Fruit fly (Drosophila melanogaster) whole organism, embryonic: ENCODE results near the gene Sfp33A4.

Experiments
- Abd-B ChIP-seq: fragments of 200-800 bp; sonication (Bioruptor generic); optimal IDR thresholded peaks from 2 replicates; lab custom pipeline; 2018; ENCODE audit warnings: missing biosample characterization, mild to moderate bottlenecking, missing genetic modification characterization, moderate library complexity
- CG10366 ChIP-seq: fragments of 200-800 bp; sonication (Bioruptor generic); IDR thresholded peaks from 2 replicates; pipeline ENCODE4 v1.3.6; 2022; ENCODE audit warnings: missing biosample characterization, missing genetic modification characterization
- CG1233 ChIP-seq: fragments of 200-800 bp; sonication (Bioruptor generic); optimal IDR thresholded peaks from 4 replicates; lab custom pipeline; 2018; ENCODE audit warnings: missing biosample characterization, mild to moderate bottlenecking, missing genetic modification characterization
- CG15514 ChIP-seq: fragments of 200-800 bp; sonication (Bioruptor generic); optimal IDR thresholded peaks from 3 replicates; lab custom pipeline; 2017; ENCODE audit warnings: missing biosample characterization, missing genetic modification characterization, mild to moderate bottlenecking, moderate library complexity, missing genetic modification reagents
- CG3163 ChIP-seq: fragments of 200-800 bp; sonication (Bioruptor generic); optimal IDR thresholded peaks from 3 replicates; lab custom pipeline; 2016; ENCODE audit warnings: missing biosample characterization, missing genetic modification characterization
- CG32767 ChIP-seq: fragments of 200-800 bp; sonication (Bioruptor generic); IDR thresholded peaks from 2 replicates; pipeline ENCODE4 v1.3.6; 2022; ENCODE audit warnings: missing biosample characterization, missing genetic modification characterization
- CG34422 ChIP-seq: fragments of 200-800 bp; sonication (Bioruptor generic); IDR thresholded peaks from 3 replicates; pipeline ENCODE4 v1.3.6; 2022; ENCODE audit warnings: missing biosample characterization, missing genetic modification characterization
- CG4282 ChIP-seq: fragments of 200-800 bp; sonication (Bioruptor generic); optimal IDR thresholded peaks from 2 replicates; lab custom pipeline; 2016; ENCODE audit warnings: missing biosample characterization, missing genetic modification characterization
- CG6254 ChIP-seq: fragments of 200-800 bp; sonication (Bioruptor generic); optimal IDR thresholded peaks from 3 replicates; lab custom pipeline; 2017; ENCODE audit warnings: mild to moderate bottlenecking, missing biosample characterization, missing genetic modification reagents, missing genetic modification characterization
- Dip3 ChIP-seq: fragments of 200-800 bp; sonication (Bioruptor generic); optimal IDR thresholded peaks from 3 replicates; lab custom pipeline; 2016; ENCODE audit warnings: missing biosample characterization, missing genetic modification characterization
- Drgx ChIP-seq: fragments of 200-800 bp; sonication (Bioruptor generic); IDR thresholded peaks from 2 replicates; pipeline ENCODE4 v1.3.6; 2022; ENCODE audit warnings: missing biosample characterization, missing genetic modification characterization
- E2f2 ChIP-seq: fragments of 200-800 bp; sonication (Bioruptor generic); IDR thresholded peaks from 2 replicates; pipeline ENCODE4 v1.3.6; 2022; ENCODE audit warnings: missing biosample characterization, missing genetic modification characterization
- ERR ChIP-seq: fragments of 200-800 bp; sonication (Bioruptor generic); optimal IDR thresholded peaks from 2 replicates; lab custom pipeline; 2016; ENCODE audit warnings: missing biosample characterization, missing genetic modification characterization
- HHEX ChIP-seq: fragments of 200-800 bp; sonication (Bioruptor generic); optimal IDR thresholded peaks from 3 replicates; lab custom pipeline; 2017; ENCODE audit warnings: missing biosample characterization, mild to moderate bottlenecking, missing genetic modification characterization, missing genetic modification reagents
- Med ChIP-seq: fragments of 200-800 bp; sonication (Bioruptor generic); peaks from one replicate; lab custom pipeline; 2016; ENCODE audit warnings: missing biosample characterization, missing genetic modification characterization, mild to moderate bottlenecking, inconsistent platforms, moderate library complexity
- Myb ChIP-seq: fragments of 200-800 bp; sonication (Bioruptor generic); optimal IDR thresholded peaks from 2 replicates; lab custom pipeline; 2016; ENCODE audit warnings: missing biosample characterization, missing genetic modification characterization
- NFAT ChIP-seq: fragments of 200-800 bp; sonication (Bioruptor generic); IDR thresholded peaks from 2 replicates; pipeline ENCODE4 v1.3.6; 2022; ENCODE audit warnings: missing biosample characterization, missing genetic modification characterization
- Nf-YA ChIP-seq: fragments of 200-800 bp; sonication (Bioruptor generic); IDR thresholded peaks from 2 replicates; pipeline ENCODE4 v1.3.6; 2022; ENCODE audit warnings: missing biosample characterization, missing genetic modification characterization
- Nf-YC ChIP-seq: fragments of 200-800 bp; optimal IDR thresholded peaks from 3 replicates; lab custom pipeline; 2019; ENCODE audit warnings: missing biosample characterization, mild to moderate bottlenecking, missing genetic modification characterization, moderate library complexity
- Rfx ChIP-seq: fragments of 200-800 bp; sonication (Bioruptor generic); IDR thresholded peaks from 2 replicates; pipeline ENCODE4 v1.3.6; 2022; ENCODE audit warnings: missing biosample characterization, missing genetic modification characterization
- Stat92E ChIP-seq, 3 experiments: fragments of >200 bp in 2 of 3; fragments of 200-800 bp in 1 of 3; sonication (Bioruptor generic) in 1 of 3; optimal IDR thresholded peaks; 2 replicates each; lab custom pipeline; 2017 to 2019; ENCODE audit warnings: missing biosample characterization in 3 of 3, missing genetic modification characterization in 3 of 3, mild to moderate bottlenecking in 1 of 3, moderate library complexity in 1 of 3
- Taf1 ChIP-seq: fragments of 200-800 bp; sonication (Bioruptor generic); IDR thresholded peaks from 2 replicates; pipeline ENCODE4 v1.3.6; 2022; ENCODE audit warnings: missing biosample characterization, missing genetic modification characterization
- YL-1 ChIP-seq: fragments of 200-800 bp; sonication (Bioruptor generic); optimal IDR thresholded peaks from 3 replicates; lab custom pipeline; 2017; ENCODE audit warnings: missing biosample characterization, mild to moderate bottlenecking, missing genetic modification characterization
- ash1 ChIP-seq: fragments of 200-800 bp; sonication (Bioruptor generic); optimal IDR thresholded peaks from 2 replicates; lab custom pipeline; 2018; ENCODE audit warnings: missing biosample characterization, mild to moderate bottlenecking, missing genetic modification characterization
- cg ChIP-seq: fragments of 200-800 bp; sonication (Bioruptor generic); optimal IDR thresholded peaks from 3 replicates; lab custom pipeline; 2019; ENCODE audit warnings: missing biosample characterization, mild to moderate bottlenecking, missing genetic modification characterization, moderate library complexity
- crol ChIP-seq: fragments of 200-800 bp; sonication (Bioruptor generic); IDR thresholded peaks from 2 replicates; pipeline ENCODE4 v1.3.6; 2022; ENCODE audit warnings: missing biosample characterization, missing genetic modification characterization
- esg ChIP-seq: fragments of 200-800 bp; sonication (Bioruptor generic); conservative IDR thresholded peaks from 2 replicates; pipeline ENCODE4 v1.3.6; 2022; ENCODE audit warnings: missing biosample characterization, missing genetic modification characterization
- insv ChIP-seq, 2 experiments: fragments of 200-800 bp; sonication (Bioruptor generic); optimal IDR thresholded peaks; 3 replicates each; lab custom pipeline; 2016 to 2018; ENCODE audit warnings: missing biosample characterization in 2 of 2, missing genetic modification characterization in 2 of 2
- kah ChIP-seq: fragments of 200-800 bp; sonication (Bioruptor generic); optimal IDR thresholded peaks from 2 replicates; lab custom pipeline; 2018; ENCODE audit warnings: missing biosample characterization, mild to moderate bottlenecking, missing genetic modification characterization
- ken ChIP-seq: fragments of 200-800 bp; sonication (Bioruptor generic); IDR thresholded peaks from 3 replicates; pipeline ENCODE4 v1.3.6; 2022; ENCODE audit warnings: missing biosample characterization, missing genetic modification characterization
- kni ChIP-seq: fragments of 200-800 bp; sonication (Bioruptor generic); optimal IDR thresholded peaks from 3 replicates; lab custom pipeline; 2017; ENCODE audit warnings: mild to moderate bottlenecking, missing biosample characterization, missing genetic modification reagents, missing genetic modification characterization
- nerfin-1 ChIP-seq: fragments of 200-800 bp; sonication (Bioruptor generic); optimal IDR thresholded peaks from 3 replicates; lab custom pipeline; 2019; ENCODE audit warnings: missing biosample characterization, mild to moderate bottlenecking, missing genetic modification characterization, moderate library complexity
- pros ChIP-seq: fragments of 200-800 bp; sonication (Bioruptor generic); optimal IDR thresholded peaks from 3 replicates; lab custom pipeline; 2019; ENCODE audit warnings: missing biosample characterization, mild to moderate bottlenecking, missing genetic modification characterization, moderate library complexity
- psq ChIP-seq: fragments of 200-800 bp; sonication (Bioruptor generic); optimal IDR thresholded peaks from 2 replicates; lab custom pipeline; 2017; ENCODE audit warnings: missing biosample characterization, missing genetic modification characterization
- ro ChIP-seq: fragments of 200-800 bp; sonication (Bioruptor generic); IDR thresholded peaks from 2 replicates; pipeline ENCODE4 v1.3.6; 2022; ENCODE audit warnings: missing biosample characterization, missing genetic modification characterization
- scrt ChIP-seq: fragments of 200-800 bp; sonication (Bioruptor generic); optimal IDR thresholded peaks from 2 replicates; lab custom pipeline; 2018; ENCODE audit warnings: missing biosample characterization, mild to moderate bottlenecking, missing genetic modification characterization, moderate library complexity
- sens ChIP-seq: fragments of 200-800 bp; sonication (Bioruptor generic); peaks from one replicate; lab custom pipeline; 2016; ENCODE audit warnings: missing biosample characterization, missing genetic modification characterization

Sfp33A4 gene

dm6 chr2L:11804228-11805044 is 32.6 kb upstream of the Sfp33A4 start (continued):
- TF ChIP-seq psq (peak; percentile 6), Dip3 (GFP tag; lab: Kevin White, UChicago) (no peak), ro (GFP tag; lab: Robert Waterston, UW) (no peak), CG3163 (GFP tag; lab: Kevin White, UChicago) (peak; percentile 35), CG34422 (GFP tag; lab: Robert Waterston, UW) (0 out of 3 replicates have a peak, but pooled peaks have one; percentile 26), NFAT (GFP tag; lab: Robert Waterston, UW) (no peak), esg (GFP tag; lab: Robert Waterston, UW) (no peak), Drgx (0 out of 2 replicates have a peak, but pooled peaks have one; percentile 20), Nf-YC (tag; lab: Kevin White, UChicago) (peak; percentile 66), ken (GFP tag; lab: Robert Waterston, UW) (no peak)

- 0 out of 2 replicates have a peak, but pooled peaks have one; percentile 11 for TF ChIP-seq E2f2 (GFP tag; lab: Robert Waterston, UW)
- no peak for TF ChIP-seq Nf-YA (GFP tag; lab: Robert Waterston, UW)
- peak; percentile 64 for TF ChIP-seq Med (GFP tag; lab: Kevin White, UChicago)
- TF ChIP-seq nerfin-1: peak; percentile 30
- TF ChIP-seq CG6254: peak; percentile 43
- TF ChIP-seq pros: peak; percentile 13
- peak; percentile 68 for TF ChIP-seq cg
- TF ChIP-seq CG4282 (GFP tag; lab: Kevin White, UChicago): no peak
- no peak for TF ChIP-seq Abd-B (GFP tag; lab: Kevin White, UChicago)
- TF ChIP-seq Rfx: 0 out of 2 replicates have a peak, but pooled peaks have one; percentile 20
- peak; percentile 40 for TF ChIP-seq kah (GFP tag; lab: Kevin White, UChicago)
- no peak for TF ChIP-seq kni (GFP tag; lab: Kevin White, UChicago)
- TF ChIP-seq Myb (GFP tag; lab: Kevin White, UChicago): no peak
- peak; percentile 94 for TF ChIP-seq scrt (GFP tag; lab: Kevin White, UChicago)
- TF ChIP-seq CG15514 (GFP tag; lab: Kevin White, UChicago): no peak
- no peak for TF ChIP-seq CG1233 (GFP tag; lab: Kevin White, UChicago)
- TF ChIP-seq crol: peak; percentile 62
- TF ChIP-seq CG10366 (GFP tag; lab: Robert Waterston, UW): no peak
- TF ChIP-seq ash1 (GFP tag; lab: Kevin White, UChicago): no peak
- peak; percentile 38 for TF ChIP-seq YL-1
- no peak for TF ChIP-seq ERR (GFP tag; lab: Kevin White, UChicago)
- TF ChIP-seq Stat92E (GFP tag; optimal IDR thresholded peaks at IDR 0.05; lab: Kevin White, UChicago): peak in 1 of 3 experiments; percentile 9
- TF ChIP-seq sens (GFP tag; lab: Kevin White, UChicago): peak; percentile 13
- 0 out of 3 replicates have a peak, but pooled peaks have one; percentile 18 for TF ChIP-seq CG34422 (GFP tag; lab: Robert Waterston, UW)
- no peak for TF ChIP-seq HHEX (GFP tag; lab: Kevin White, UChicago)
- TF ChIP-seq CG32767 (GFP tag; lab: Robert Waterston, UW): 0 out of 2 replicates have a peak, but pooled peaks have one; percentile 21
- peak; percentile 41 to 91 for TF ChIP-seq insv (GFP tag; optimal IDR thresholded peaks at IDR 0.05; lab: Kevin White, UChicago)
- TF ChIP-seq Taf1 (GFP tag; lab: Robert Waterston, UW): no peak
Observed at dm6 chr2L:11806022-11806700, 30.9 kb upstream of the Sfp33A4 start.
